Worm (Caenorhabditis elegans): Measurements from ENCODE around the gene srt-73.

DNA sequence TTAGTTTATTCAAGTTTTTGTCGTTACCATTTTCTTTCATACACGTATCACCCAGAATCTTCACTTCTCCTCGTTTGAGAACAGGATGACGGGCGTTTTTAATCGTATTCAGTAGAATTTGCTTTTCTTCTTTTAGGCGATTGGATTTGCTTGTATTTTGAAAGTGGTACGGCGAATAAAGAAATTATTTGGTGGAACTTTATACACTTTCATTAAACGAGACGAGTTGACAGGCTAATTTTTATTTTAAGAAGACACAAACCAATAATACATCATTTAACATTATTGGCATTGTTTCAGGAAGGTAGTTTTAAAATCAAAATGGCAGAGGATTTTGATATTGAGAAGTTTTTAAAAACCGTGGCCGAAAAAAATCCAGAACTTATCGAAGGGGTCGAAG is 35.9 kb downstream of the srt-73 start, which contains the start of gene C49H3.4:
- TF ChIP-seq sdz-38 (tag; optimal IDR thresholded peaks at IDR 0.05) (no peak), tlf-1 (GFP tag; optimal IDR thresholded peaks at IDR 0.05) (no peak), ama-1 (optimal IDR thresholded peaks at IDR 0.05) (no peak), ama-1 (GFP tag; optimal IDR thresholded peaks at IDR 0.05) (no peak), somi-1 (GFP tag; optimal IDR thresholded peaks at IDR 0.05) (no peak), F57C9.4 (tag; optimal IDR thresholded peaks at IDR 0.05) (no peak)
